Worm (Caenorhabditis elegans): ENCODE results near the gene ddl-3.

Gene ddl-3

DNA sequence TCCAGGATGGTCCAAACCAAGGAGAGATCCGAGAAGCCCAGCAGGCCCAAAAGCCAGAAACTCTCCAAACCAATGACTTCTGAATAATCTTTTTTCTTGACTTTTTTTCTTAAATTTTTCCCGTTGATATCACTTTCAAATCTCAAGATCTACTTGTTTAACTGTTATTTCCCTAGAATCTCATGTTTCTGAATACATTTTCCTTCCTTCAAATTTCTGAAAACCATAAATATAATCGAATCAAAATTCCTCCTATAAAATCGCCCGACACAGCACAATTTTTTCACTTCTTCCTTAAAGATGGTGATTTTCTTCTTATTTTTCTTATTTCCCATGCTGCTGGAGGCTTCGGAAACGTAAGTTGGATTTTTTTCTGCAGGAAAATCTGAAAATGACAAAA is 44.0 kb upstream of the ddl-3 start, which contains the start of gene F26H11.8:
Gene F26H11.8 (plus strand): TSS at position 301 of the 400 bp plus-strand sequence.
- no peak for TF ChIP-seq nhr-76 (tag; optimal IDR thresholded peaks at IDR 0.05)
- TF ChIP-seq ztf-11 (tag; optimal IDR thresholded peaks at IDR 0.05) = no peak
- no peak for TF ChIP-seq pqm-1 (tag; optimal IDR thresholded peaks at IDR 0.05)
- no peak for TF ChIP-seq nhr-67 (tag; optimal IDR thresholded peaks at IDR 0.05)
- no peak for TF ChIP-seq ceh-9 (tag; optimal IDR thresholded peaks at IDR 0.05)
- no peak for TF ChIP-seq tbx-2 (tag; optimal IDR thresholded peaks at IDR 0.05)
- TF ChIP-seq nhr-43 (tag; optimal IDR thresholded peaks at IDR 0.05; ENCODE audit: poor library complexity, severe bottlenecking) = no peak
- no peak for TF ChIP-seq R02D3.7 (tag; optimal IDR thresholded peaks at IDR 0.05)
- TF ChIP-seq mdl-1 (tag; optimal IDR thresholded peaks at IDR 0.05) = no peak
- no peak for TF ChIP-seq nhr-25 (tag; optimal IDR thresholded peaks at IDR 0.05)
- TF ChIP-seq lin-15B (tag; optimal IDR thresholded peaks at IDR 0.05) = no peak
- TF ChIP-seq unc-39 (tag; optimal IDR thresholded peaks at IDR 0.05) = no peak

DNA sequence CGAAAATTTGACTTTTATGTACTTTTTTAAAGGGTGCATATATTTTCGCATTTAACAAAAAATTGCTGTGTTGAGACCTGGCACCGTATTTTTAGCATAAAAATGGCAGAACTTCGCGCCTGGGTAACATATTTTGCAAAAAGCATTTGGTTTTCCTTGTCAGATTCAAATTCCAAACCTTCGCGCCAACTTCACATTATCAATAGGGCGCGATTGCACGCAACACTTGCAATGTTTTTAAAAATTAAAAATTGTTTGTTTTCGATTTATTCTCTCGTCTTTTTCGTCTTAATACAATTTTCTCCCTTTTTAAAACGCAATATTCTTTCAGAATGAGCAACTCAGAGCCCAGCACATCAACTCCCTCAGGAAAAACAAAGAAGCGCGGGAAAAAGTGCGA is 39.4 kb upstream of the ddl-3 start, which contains the start of gene mes-2:
Gene mes-2 (plus strand): TSS at position 330 of the 400 bp plus-strand sequence.
- TF ChIP-seq tbx-2 (tag; optimal IDR thresholded peaks at IDR 0.05) (no peak), nhr-11 (tag; optimal IDR thresholded peaks at IDR 0.05) (peak; percentile 10), nhr-28 (tag; optimal IDR thresholded peaks at IDR 0.05) (no peak), ztf-11 (tag; optimal IDR thresholded peaks at IDR 0.05) (no peak), nhr-25 (tag; optimal IDR thresholded peaks at IDR 0.05) (peak; percentile 64), nhr-67 (tag; optimal IDR thresholded peaks at IDR 0.05) (no peak), ztf-4 (tag; optimal IDR thresholded peaks at IDR 0.05) (no peak), ceh-16 (tag; optimal IDR thresholded peaks at IDR 0.05) (no peak), fkh-2 (tag; optimal IDR thresholded peaks at IDR 0.05) (no peak), elt-1 (tag; optimal IDR thresholded peaks at IDR 0.05) (no peak), nfya-1 (tag; optimal IDR thresholded peaks at IDR 0.05; ENCODE audit: insufficient read depth) (peak; percentile 82), ZK546.5 (tag; optimal IDR thresholded peaks at IDR 0.05) (no peak), jun-1 (tag; optimal IDR thresholded peaks at IDR 0.05) (peak; percentile 0), zag-1 (tag; optimal IDR thresholded peaks at IDR 0.05) (no peak), nhr-76 (tag; optimal IDR thresholded peaks at IDR 0.05) (no peak), nhr-237 (tag; optimal IDR thresholded peaks at IDR 0.05) (no peak), nhr-77 (tag; optimal IDR thresholded peaks at IDR 0.05) (no peak), snpc-4 (tag; optimal IDR thresholded peaks at IDR 0.05) (peak; percentile 78), eor-1 (tag; optimal IDR thresholded peaks at IDR 0.05) (no peak), hmg-11 (tag; optimal IDR thresholded peaks at IDR 0.05) (peak; percentile 53), unc-39 (tag; optimal IDR thresholded peaks at IDR 0.05) (no peak), lin-15B (tag; optimal IDR thresholded peaks at IDR 0.05) (peak; percentile 88), ceh-9 (tag; optimal IDR thresholded peaks at IDR 0.05) (no peak), ama-1 (optimal IDR thresholded peaks at IDR 0.05) (no peak), pqm-1 (tag; optimal IDR thresholded peaks at IDR 0.05) (peak; percentile 45), mdl-1 (tag; optimal IDR thresholded peaks at IDR 0.05) (no peak), lsy-12 (tag; optimal IDR thresholded peaks at IDR 0.05) (no peak), R02D3.7 (tag; optimal IDR thresholded peaks at IDR 0.05) (peak; percentile 66), skn-1 (tag; optimal IDR thresholded peaks at IDR 0.05) (peak; percentile 79), ceh-28 (tag; optimal IDR thresholded peaks at IDR 0.05) (peak; percentile 41), pha-4 (tag; optimal IDR thresholded peaks at IDR 0.05) (peak; percentile 93), elt-3 (tag; optimal IDR thresholded peaks at IDR 0.05) (no peak), egl-27 (tag; optimal IDR thresholded peaks at IDR 0.05) (no peak), aly-2 (tag; optimal IDR thresholded peaks at IDR 0.05) (no peak), nhr-12 (tag; optimal IDR thresholded peaks at IDR 0.05) (no peak), lin-39 (tag; optimal IDR thresholded peaks at IDR 0.05) (peak; percentile 37), unc-62 (GFP tag; optimal IDR thresholded peaks at IDR 0.05) (no peak), sea-2 (GFP tag; optimal IDR thresholded peaks at IDR 0.05) (no peak), fos-1 (tag; optimal IDR thresholded peaks at IDR 0.05) (no peak), elt-2 (tag; optimal IDR thresholded peaks at IDR 0.05) (peak; percentile 21), daf-12 (tag; optimal IDR thresholded peaks at IDR 0.05) (no peak), nhr-23 (tag; optimal IDR thresholded peaks at IDR 0.05) (peak; percentile 78), fkh-10 (GFP tag; optimal IDR thresholded peaks at IDR 0.05) (no peak), ceh-82 (tag; optimal IDR thresholded peaks at IDR 0.05) (peak; percentile 50), mml-1 (tag; optimal IDR thresholded peaks at IDR 0.05) (no peak), egl-5 (tag; optimal IDR thresholded peaks at IDR 0.05) (peak; percentile 77), nhr-43 (tag; optimal IDR thresholded peaks at IDR 0.05; ENCODE audit: poor library complexity, severe bottlenecking) (peak; percentile 60)

All from whole organism, L3 larva.